Worm (Caenorhabditis elegans) whole organism, mixed stage, embryonic: ENCODE data around the gene F48G7.5.

Source experiments
- M03D4.4 ChIP-seq: sonication (generic microtip); optimal IDR thresholded peaks from 2 replicates; lab custom pipeline; 2017; ENCODE audit warnings: mild to moderate bottlenecking, missing genetic modification characterization, missing compliant biosample characterization
- bed-3 ChIP-seq: fragments of 200-800 bp; sonication (Bioruptor generic); optimal IDR thresholded peaks from 3 replicates; lab custom pipeline; 2018; ENCODE audit warnings: mild to moderate bottlenecking, missing genetic modification characterization, moderate library complexity, missing compliant biosample characterization
- ces-1 ChIP-seq: fragments of 150-350 bp; optimal IDR thresholded peaks from 2 replicates; lab custom pipeline; 2014; ENCODE audit warnings: missing biosample characterization, missing genetic modification reagents, missing genetic modification characterization
- elt-1 ChIP-seq: sonication (generic microtip); optimal IDR thresholded peaks from 2 replicates; lab custom pipeline; 2017; ENCODE audit warnings: missing genetic modification characterization, mild to moderate bottlenecking, missing compliant biosample characterization, antibody characterized with exemption, moderate library complexity, borderline replicate concordance; ENCODE audit not compliant: insufficient read depth
- flh-1 ChIP-seq: fragments of 200-800 bp; sonication (Bioruptor generic); optimal IDR thresholded peaks from 2 replicates; lab custom pipeline; 2018; ENCODE audit warnings: mild to moderate bottlenecking, missing genetic modification characterization, moderate library complexity, missing compliant biosample characterization
- hlh-1 ChIP-seq: fragments of 150-350 bp; optimal IDR thresholded peaks from 2 replicates; lab custom pipeline; 2014; ENCODE audit warnings: missing biosample characterization, missing genetic modification reagents, missing genetic modification characterization
- lsy-2 ChIP-seq: fragments of 150-350 bp; optimal IDR thresholded peaks from 2 replicates; lab custom pipeline; 2014; ENCODE audit warnings: missing biosample characterization, missing genetic modification characterization
- mab-5 ChIP-seq: fragments of 150-350 bp; optimal IDR thresholded peaks from 2 replicates; lab custom pipeline; 2014; ENCODE audit warnings: missing biosample characterization, missing genetic modification characterization
- mep-1 ChIP-seq: fragments of 150-350 bp; optimal IDR thresholded peaks from 2 replicates; lab custom pipeline; 2017; ENCODE audit warnings: missing biosample characterization, missing genetic modification reagents, missing genetic modification characterization, inconsistent platforms
- nhr-237 ChIP-seq: fragments of 150-350 bp; optimal IDR thresholded peaks from 2 replicates; lab custom pipeline; 2014; ENCODE audit warnings: missing biosample characterization, missing genetic modification characterization
- nhr-28 ChIP-seq: fragments of 150-350 bp; optimal IDR thresholded peaks from 2 replicates; lab custom pipeline; 2014; ENCODE audit warnings: missing biosample characterization, missing genetic modification characterization
- sem-2 ChIP-seq: fragments of 200-800 bp; sonication (Bioruptor generic); optimal IDR thresholded peaks from 2 replicates; lab custom pipeline; 2018; ENCODE audit warnings: mild to moderate bottlenecking, missing genetic modification characterization, missing compliant biosample characterization
- unc-39 ChIP-seq: fragments of 150-350 bp; optimal IDR thresholded peaks from 2 replicates; lab custom pipeline; 2014; ENCODE audit warnings: missing biosample characterization, missing genetic modification characterization
- ztf-11 ChIP-seq: fragments of 150-350 bp; optimal IDR thresholded peaks from 2 replicates; lab custom pipeline; 2014; ENCODE audit warnings: missing biosample characterization, missing genetic modification characterization

DNA sequence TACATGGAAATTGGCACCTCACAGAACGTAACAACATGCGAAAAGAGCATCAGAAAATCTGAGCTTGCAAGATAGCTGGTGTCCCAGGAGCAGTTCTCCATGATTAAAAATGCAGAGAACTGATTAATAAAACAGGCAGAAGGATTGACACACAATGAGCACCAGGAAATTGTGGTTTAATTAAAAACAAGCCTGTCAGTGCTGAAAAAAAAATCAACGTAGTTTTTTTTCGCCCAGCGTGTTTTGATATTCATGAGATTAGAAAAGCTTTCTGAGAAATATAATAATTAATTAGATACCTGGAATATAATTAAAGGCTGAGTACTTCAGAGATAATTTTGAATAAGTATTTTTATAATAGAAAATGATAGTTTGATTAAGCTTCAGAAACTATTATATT lies 34.9 kb upstream of the F48G7.5 start, which contains the start of gene srh-246:
- TF ChIP-seq bed-3 (GFP tag; lab: Kevin White, UChicago), result no peak
- TF ChIP-seq nhr-28 (tag; lab: Kevin White, UChicago), result no peak
- TF ChIP-seq ztf-11 (tag; lab: Kevin White, UChicago), result no peak
- TF ChIP-seq nhr-237 (tag; lab: Kevin White, UChicago), result no peak
- TF ChIP-seq M03D4.4 (tag; lab: Kevin White, UChicago), result no peak
- TF ChIP-seq lsy-2, result no peak
- TF ChIP-seq unc-39, result no peak
- no peak for TF ChIP-seq mep-1 (tag; lab: Kevin White, UChicago)
- no peak for TF ChIP-seq flh-1 (GFP tag; lab: Kevin White, UChicago)
- no peak for TF ChIP-seq hlh-1 (tag; lab: Kevin White, UChicago)
- no peak for TF ChIP-seq ces-1
- TF ChIP-seq sem-2 (GFP tag; lab: Kevin White, UChicago), result no peak
- no peak for TF ChIP-seq mab-5 (tag; lab: Kevin White, UChicago)
- TF ChIP-seq elt-1 (tag; lab: Kevin White, UChicago), result no peak
